Fruit fly (Drosophila melanogaster) whole organism, embryonic: ENCODE data around the gene CG8907.
A peak's percentile ranks its signal among the peaks of the same experiment; 100 is the strongest.

Source experiments
- Bgb ChIP-seq: fragments of 200-800 bp; sonication (Bioruptor generic); IDR thresholded peaks from 2 replicates; pipeline ENCODE4 v1.3.6; 2022; ENCODE audit warnings: missing biosample characterization, missing genetic modification characterization; ENCODE audit not compliant: partially characterized antibody
- CG10543 ChIP-seq: fragments of 200-800 bp; sonication (Bioruptor generic); optimal IDR thresholded peaks from 3 replicates; lab custom pipeline; 2017; ENCODE audit warnings: missing biosample characterization, mild to moderate bottlenecking, missing genetic modification characterization, moderate library complexity
- CG11247 ChIP-seq: fragments of 200-800 bp; sonication (Bioruptor generic); IDR thresholded peaks from 2 replicates; pipeline ENCODE4 v1.3.6; 2022; ENCODE audit warnings: missing biosample characterization, missing genetic modification characterization
- CG13296 ChIP-seq: fragments of 200-800 bp; sonication (Bioruptor generic); optimal IDR thresholded peaks from 3 replicates; lab custom pipeline; 2018; ENCODE audit warnings: missing biosample characterization, mild to moderate bottlenecking, missing genetic modification characterization
- CG15073 ChIP-seq: fragments of 200-800 bp; sonication (Bioruptor generic); optimal IDR thresholded peaks from 2 replicates; lab custom pipeline; 2016; ENCODE audit warnings: missing biosample characterization, missing genetic modification characterization
- CG15514 ChIP-seq: fragments of 200-800 bp; sonication (Bioruptor generic); optimal IDR thresholded peaks from 3 replicates; lab custom pipeline; 2017; ENCODE audit warnings: missing biosample characterization, missing genetic modification characterization, mild to moderate bottlenecking, moderate library complexity, missing genetic modification reagents
- CG1603 ChIP-seq: fragments of 200-800 bp; sonication (Bioruptor generic); optimal IDR thresholded peaks from 2 replicates; lab custom pipeline; 2019; ENCODE audit warnings: missing biosample characterization, mild to moderate bottlenecking, missing genetic modification characterization, moderate library complexity
- CG16813 ChIP-seq: fragments of 200-800 bp; sonication (Bioruptor generic); IDR thresholded peaks from 3 replicates; pipeline ENCODE4 v1.3.6; 2022; ENCODE audit warnings: missing biosample characterization, missing genetic modification characterization; ENCODE audit not compliant: partially characterized antibody
- CG16863 ChIP-seq: fragments of 200-800 bp; sonication (Bioruptor generic); optimal IDR thresholded peaks from 3 replicates; lab custom pipeline; 2016; ENCODE audit warnings: missing biosample characterization, missing genetic modification characterization
- CG17385 ChIP-seq: fragments of 200-800 bp; sonication (Bioruptor generic); optimal IDR thresholded peaks from 3 replicates; lab custom pipeline; 2018; ENCODE audit warnings: missing biosample characterization, mild to moderate bottlenecking, missing genetic modification characterization
- CG2120 ChIP-seq: fragments of 200-800 bp; sonication (Bioruptor generic); optimal IDR thresholded peaks from 3 replicates; lab custom pipeline; 2016; ENCODE audit warnings: missing biosample characterization, missing genetic modification characterization
- CG31224 ChIP-seq: fragments of 200-800 bp; sonication (Bioruptor generic); IDR thresholded peaks from 2 replicates; pipeline ENCODE4 v1.3.6; 2022; ENCODE audit warnings: missing biosample characterization, missing genetic modification characterization
- CG34224 ChIP-seq: fragments of 200-800 bp; sonication (Bioruptor generic); IDR thresholded peaks from 3 replicates; pipeline ENCODE4 v1.3.6; 2022; ENCODE audit warnings: missing biosample characterization, missing genetic modification characterization; ENCODE audit not compliant: partially characterized antibody
- CG5953 ChIP-seq: fragments of 200-800 bp; sonication (Bioruptor generic); IDR thresholded peaks from 2 replicates; pipeline ENCODE4 v1.3.6; 2022; ENCODE audit warnings: missing biosample characterization, missing genetic modification characterization
- CG6654 ChIP-seq: fragments of 200-800 bp; sonication (Bioruptor generic); optimal IDR thresholded peaks from 2 replicates; lab custom pipeline; 2017; ENCODE audit warnings: missing biosample characterization, mild to moderate bottlenecking, missing genetic modification characterization
- CG7963 ChIP-seq: fragments of 200-800 bp; sonication (Bioruptor generic); IDR thresholded peaks from 3 replicates; pipeline ENCODE4 v1.3.6; 2022; ENCODE audit warnings: missing biosample characterization, missing genetic modification characterization; ENCODE audit not compliant: partially characterized antibody
- CHES-1-like ChIP-seq: fragments of 200-800 bp; sonication (Bioruptor generic); optimal IDR thresholded peaks from 2 replicates; lab custom pipeline; 2016; ENCODE audit warnings: missing biosample characterization, missing genetic modification characterization
- Dll ChIP-seq: fragments of 200-800 bp; sonication (Bioruptor generic); IDR thresholded peaks from 4 replicates; pipeline ENCODE4 v1.3.6; 2022; ENCODE audit warnings: missing biosample characterization, missing genetic modification characterization; ENCODE audit not compliant: partially characterized antibody
- Eip74EF ChIP-seq, 2 experiments: fragments of 200-800 bp in 1 of 2; fragments of >200 bp in 1 of 2; sonication (Bioruptor generic) in 1 of 2; optimal IDR thresholded peaks; 2 replicates each; lab custom pipeline; 2017 to 2019; ENCODE audit warnings: missing biosample characterization in 2 of 2, missing genetic modification characterization in 2 of 2, mild to moderate bottlenecking in 1 of 2, moderate library complexity in 1 of 2
- Ets97D ChIP-seq: fragments of 200-800 bp; sonication (Bioruptor generic); optimal IDR thresholded peaks from 3 replicates; lab custom pipeline; 2016; ENCODE audit warnings: missing biosample characterization, missing genetic modification characterization
- Fer3 ChIP-seq: fragments of 200-800 bp; sonication (Bioruptor generic); optimal IDR thresholded peaks from 2 replicates; lab custom pipeline; 2018; ENCODE audit warnings: missing biosample characterization, mild to moderate bottlenecking, missing genetic modification characterization, moderate library complexity
- Gsc ChIP-seq: fragments of 200-800 bp; sonication (Bioruptor generic); IDR thresholded peaks from 2 replicates; pipeline ENCODE4 v1.3.6; 2022; ENCODE audit warnings: missing biosample characterization, missing genetic modification characterization
- Kr ChIP-seq: fragments of 200-800 bp; sonication (Bioruptor generic); optimal IDR thresholded peaks from 2 replicates; lab custom pipeline; 2017; ENCODE audit warnings: missing biosample characterization, mild to moderate bottlenecking, missing genetic modification characterization
- Lim3 ChIP-seq: fragments of 200-800 bp; sonication (Bioruptor generic); IDR thresholded peaks from 2 replicates; pipeline ENCODE4 v1.3.6; 2022; ENCODE audit warnings: missing biosample characterization, missing genetic modification characterization
- MBD-R2 ChIP-seq: fragments of 200-800 bp; sonication (Bioruptor generic); IDR thresholded peaks from 2 replicates; pipeline ENCODE4 v1.3.6; 2022; ENCODE audit warnings: missing biosample characterization, missing genetic modification characterization
- Opbp ChIP-seq: fragments of 200-800 bp; sonication (Bioruptor generic); IDR thresholded peaks from 3 replicates; pipeline ENCODE4 v1.3.6; 2022; ENCODE audit warnings: missing biosample characterization, missing genetic modification characterization; ENCODE audit not compliant: partially characterized antibody
- Sox100B ChIP-seq: fragments of 200-800 bp; sonication (Bioruptor generic); optimal IDR thresholded peaks from 3 replicates; lab custom pipeline; 2018; ENCODE audit warnings: missing biosample characterization, mild to moderate bottlenecking, missing genetic modification characterization
- Sry-β ChIP-seq: fragments of 200-800 bp; sonication (Bioruptor generic); optimal IDR thresholded peaks from 2 replicates; lab custom pipeline; 2018; ENCODE audit warnings: missing biosample characterization, mild to moderate bottlenecking, missing genetic modification characterization, moderate library complexity
- Sry-δ ChIP-seq: fragments of 200-800 bp; sonication (Bioruptor generic); optimal IDR thresholded peaks from 2 replicates; lab custom pipeline; 2016; ENCODE audit warnings: missing biosample characterization, missing genetic modification characterization
- Xbp1 ChIP-seq: fragments of 200-800 bp; sonication (Bioruptor generic); optimal IDR thresholded peaks from 3 replicates; lab custom pipeline; 2016; ENCODE audit warnings: missing biosample characterization, mild to moderate bottlenecking, missing genetic modification characterization
- Xrp1 ChIP-seq: fragments of 200-800 bp; sonication (Bioruptor generic); IDR thresholded peaks from 2 replicates; pipeline ENCODE4 v1.3.6; 2022; ENCODE audit warnings: missing biosample characterization, missing genetic modification characterization
- amos ChIP-seq: fragments of 200-800 bp; sonication (Bioruptor generic); IDR thresholded peaks from 2 replicates; pipeline ENCODE4 v1.3.6; 2022; ENCODE audit warnings: missing biosample characterization, missing genetic modification characterization; ENCODE audit not compliant: partially characterized antibody
- en ChIP-seq: fragments of 200-800 bp; sonication (Bioruptor generic); optimal IDR thresholded peaks from 2 replicates; lab custom pipeline; 2016; ENCODE audit warnings: missing biosample characterization, missing genetic modification characterization
- gem ChIP-seq: fragments of 200-800 bp; sonication (Bioruptor generic); optimal IDR thresholded peaks from 2 replicates; lab custom pipeline; 2019; ENCODE audit warnings: missing biosample characterization, mild to moderate bottlenecking, missing genetic modification characterization, moderate library complexity
- h ChIP-seq: fragments of >200 bp; optimal IDR thresholded peaks from 2 replicates; lab custom pipeline; 2017
- hkb ChIP-seq, 2 experiments: fragments of 200-800 bp in 1 of 2; fragments of >200 bp in 1 of 2; sonication (Bioruptor generic) in 1 of 2; IDR thresholded peaks in 1 of 2; optimal IDR thresholded peaks in 1 of 2; 2 replicates each; pipeline versions ENCODE4 v1.3.6 to Lab custom; 2017 to 2022; ENCODE audit warnings: missing biosample characterization in 1 of 2, missing genetic modification characterization in 1 of 2
- ind ChIP-seq: fragments of 200-800 bp; sonication (Bioruptor generic); optimal IDR thresholded peaks from 3 replicates; lab custom pipeline; 2016; ENCODE audit warnings: missing biosample characterization, missing genetic modification characterization
- insv ChIP-seq, 2 experiments: fragments of 200-800 bp; sonication (Bioruptor generic); optimal IDR thresholded peaks; 3 replicates each; lab custom pipeline; 2016 to 2018; ENCODE audit warnings: missing biosample characterization in 2 of 2, missing genetic modification characterization in 2 of 2
- mld ChIP-seq: fragments of 200-800 bp; sonication (Bioruptor generic); IDR thresholded peaks from 3 replicates; pipeline ENCODE4 v1.3.6; 2022; ENCODE audit warnings: missing biosample characterization, missing genetic modification characterization; ENCODE audit not compliant: partially characterized antibody
- row ChIP-seq: fragments of 200-800 bp; sonication (Bioruptor generic); IDR thresholded peaks from 3 replicates; pipeline ENCODE4 v1.3.6; 2022; ENCODE audit warnings: missing biosample characterization, missing genetic modification characterization
- sna ChIP-seq: fragments of 200-800 bp; sonication (Bioruptor generic); IDR thresholded peaks from 2 replicates; pipeline ENCODE4 v1.3.6; 2022; ENCODE audit warnings: missing biosample characterization, missing genetic modification characterization; ENCODE audit not compliant: partially characterized antibody
- stc ChIP-seq: fragments of 200-800 bp; sonication (Bioruptor generic); IDR thresholded peaks from 2 replicates; pipeline ENCODE4 v1.3.6; 2022; ENCODE audit warnings: missing biosample characterization, missing genetic modification characterization
- stwl ChIP-seq: fragments of 200-800 bp; sonication (Bioruptor generic); optimal IDR thresholded peaks from 3 replicates; lab custom pipeline; 2018; ENCODE audit warnings: missing biosample characterization, mild to moderate bottlenecking, missing genetic modification characterization, moderate library complexity
- tin ChIP-seq: fragments of 200-800 bp; sonication (Bioruptor generic); optimal IDR thresholded peaks from 3 replicates; lab custom pipeline; 2016; ENCODE audit warnings: missing biosample characterization, missing genetic modification characterization
- trem ChIP-seq: fragments of 200-800 bp; optimal IDR thresholded peaks from 3 replicates; lab custom pipeline; 2019; ENCODE audit warnings: missing biosample characterization, mild to moderate bottlenecking, missing genetic modification characterization, moderate library complexity
- unc-4 ChIP-seq: fragments of 200-800 bp; sonication (Bioruptor generic); IDR thresholded peaks from 2 replicates; pipeline ENCODE4 v1.3.6; 2022; ENCODE audit warnings: missing biosample characterization, missing genetic modification characterization; ENCODE audit not compliant: partially characterized antibody
- zen2 ChIP-seq: fragments of 200-800 bp; sonication (Bioruptor generic); IDR thresholded peaks from 3 replicates; pipeline ENCODE4 v1.3.6; 2022; ENCODE audit warnings: missing biosample characterization, missing genetic modification characterization; ENCODE audit not compliant: partially characterized antibody

The CG8907 gene

dm6 chr3R:17039993-17040807 is 32.1 kb downstream of the CG8907 start, which contains the start of the genes CG18213 and Trm7-32 (continued):
- TF ChIP-seq CG16863 (GFP tag; lab: Kevin White, UChicago), result no peak
- TF ChIP-seq Lim3 (GFP tag; lab: Robert Waterston, UW), result no peak
- peak; percentile 84 for TF ChIP-seq CG16813 (GFP tag; lab: Robert Waterston, UW)
- TF ChIP-seq MBD-R2, result peak; percentile 72
- peak; percentile 18; the same call in 1 of the 2 replicates for TF ChIP-seq Xrp1 (GFP tag; lab: Robert Waterston, UW)
- TF ChIP-seq Eip74EF (GFP tag; optimal IDR thresholded peaks at IDR 0.05; lab: Kevin White, UChicago), result no peak
- TF ChIP-seq CG1603 (tag; lab: Kevin White, UChicago), result peak; percentile 45
- peak; percentile 66 for TF ChIP-seq trem (tag; lab: Kevin White, UChicago)
- TF ChIP-seq unc-4 (GFP tag; lab: Robert Waterston, UW), result peak; percentile 81
- no peak for TF ChIP-seq CG17385 (GFP tag; lab: Kevin White, UChicago)
- TF ChIP-seq en (GFP tag; lab: Kevin White, UChicago), result no peak
- peak; percentile 1 for TF ChIP-seq CG10543 (GFP tag; lab: Kevin White, UChicago)
- peak; percentile 89 for TF ChIP-seq row (GFP tag; lab: Robert Waterston, UW)
- no peak for TF ChIP-seq CG13296 (GFP tag; lab: Kevin White, UChicago)
- TF ChIP-seq CG6654 (GFP tag; lab: Kevin White, UChicago), result no peak
- TF ChIP-seq Bgb (GFP tag; lab: Robert Waterston, UW), result peak; percentile 92
- no peak for TF ChIP-seq h (lab: Kevin White, UChicago)
- peak; percentile 47 for TF ChIP-seq Xbp1
- no peak for TF ChIP-seq Gsc (GFP tag; lab: Robert Waterston, UW)
- peak; percentile 80 for TF ChIP-seq sna (GFP tag; lab: Robert Waterston, UW)
- TF ChIP-seq CG15514, result peak; percentile 99
- no peak for TF ChIP-seq gem (tag; lab: Kevin White, UChicago)
- no peak for TF ChIP-seq Ets97D (GFP tag; lab: Kevin White, UChicago)
- peak; percentile 59 for TF ChIP-seq CG2120 (GFP tag; lab: Kevin White, UChicago)
- peak in 1 of 2 experiments; percentile 18 for TF ChIP-seq insv (GFP tag; optimal IDR thresholded peaks at IDR 0.05; lab: Kevin White, UChicago)
- peak; percentile 71 for TF ChIP-seq CG34224
- TF ChIP-seq amos, result peak; percentile 86
- peak; percentile 3 for TF ChIP-seq ind
- TF ChIP-seq zen2 (GFP tag; lab: Robert Waterston, UW), result peak; percentile 69
- no peak for TF ChIP-seq hkb (optimal IDR thresholded peaks at IDR 0.05; lab: Kevin White, UChicago)
- TF ChIP-seq hkb (GFP tag; IDR thresholded peaks at IDR 0.05; lab: Robert Waterston, UW), result no peak
- no peak for TF ChIP-seq Kr (GFP tag; lab: Kevin White, UChicago)
- peak; percentile 80 for TF ChIP-seq mld (GFP tag; lab: Robert Waterston, UW)
- no peak for TF ChIP-seq CG11247
- TF ChIP-seq stc, result no peak
- no peak for TF ChIP-seq CG31224 (GFP tag; lab: Robert Waterston, UW)
- TF ChIP-seq Sry-δ (GFP tag; lab: Kevin White, UChicago), result peak; percentile 77
- peak; percentile 58 for TF ChIP-seq Sry-β (GFP tag; lab: Kevin White, UChicago)
- TF ChIP-seq CG15073 (GFP tag; lab: Kevin White, UChicago), result no peak
- peak; percentile 17 for TF ChIP-seq stwl (tag; lab: Kevin White, UChicago)
- no peak for TF ChIP-seq Fer3 (tag; lab: Kevin White, UChicago)
- peak; percentile 29 for TF ChIP-seq CHES-1-like (GFP tag; lab: Kevin White, UChicago)
- peak; percentile 1 for TF ChIP-seq Sox100B (GFP tag; lab: Kevin White, UChicago)
- TF ChIP-seq CG7963 (GFP tag; lab: Robert Waterston, UW), result peak; percentile 68; the same call in 1 of the 3 replicates
- no peak for TF ChIP-seq CG5953 (GFP tag; lab: Robert Waterston, UW)
- TF ChIP-seq Dll (GFP tag; lab: Robert Waterston, UW), result peak; percentile 83
- peak; percentile 18 for TF ChIP-seq tin (GFP tag; lab: Kevin White, UChicago)
- peak; percentile 87; the same call in 2 of the 3 replicates for TF ChIP-seq Opbp (GFP tag; lab: Robert Waterston, UW)
